Worm (Caenorhabditis elegans) whole organism, late embryonic: ENCODE results near the gene nhr-39.

Experiments
- K02D7.2 ChIP-seq: sonication (generic microtip); optimal IDR thresholded peaks from 2 replicates; lab custom pipeline; 2017; ENCODE audit warnings: mild to moderate bottlenecking, missing genetic modification characterization, missing compliant biosample characterization
- hlh-6 ChIP-seq: sonication (generic microtip); optimal IDR thresholded peaks from 2 replicates; lab custom pipeline; 2016; ENCODE audit warnings: missing genotype, missing genetic modification characterization, missing compliant biosample characterization
- pqm-1 ChIP-seq: sonication (generic microtip); optimal IDR thresholded peaks from 2 replicates; lab custom pipeline; 2016; ENCODE audit warnings: missing genetic modification characterization, missing compliant biosample characterization
- ttx-3 ChIP-seq: sonication (generic microtip); optimal IDR thresholded peaks from 2 replicates; lab custom pipeline; 2016; ENCODE audit warnings: missing genetic modification reagents, missing genetic modification characterization, missing compliant biosample characterization

DNA sequence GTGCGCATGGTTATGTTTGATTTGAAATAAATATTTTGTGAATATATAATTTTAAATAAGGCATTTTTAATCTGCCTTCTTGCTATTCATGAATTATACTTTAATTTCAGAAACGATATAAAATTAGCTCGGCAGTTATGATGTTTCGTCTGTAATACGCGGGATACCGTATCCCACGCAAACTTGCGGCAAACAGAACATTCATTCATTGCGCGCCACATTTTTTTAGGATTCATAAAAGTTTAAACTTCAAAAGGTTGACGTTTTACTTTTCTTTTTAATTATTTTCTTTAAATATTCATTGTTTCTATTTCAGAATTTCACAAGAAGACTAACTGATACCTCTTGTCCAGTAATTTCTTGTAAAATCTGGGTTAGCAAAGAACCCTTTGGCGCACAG lies 19.8 kb downstream of the nhr-39 start, which contains the start of gene tag-153:
- TF ChIP-seq ttx-3 (tag; lab: Kevin White, UChicago) (no peak), hlh-6 (no peak), pqm-1 (tag; lab: Kevin White, UChicago) (no peak), K02D7.2 (tag; lab: Kevin White, UChicago) (no peak)
